Worm (Caenorhabditis elegans) whole organism, mixed stage, embryonic: ENCODE results near the gene C26B9.7.
A peak's percentile ranks its signal among the peaks of the same experiment; 100 is the strongest.

Experiments used
- M03D4.4 ChIP-seq: sonication (generic microtip); optimal IDR thresholded peaks from 2 replicates; lab custom pipeline; 2017; ENCODE audit warnings: mild to moderate bottlenecking, missing genetic modification characterization, missing compliant biosample characterization
- bed-3 ChIP-seq: fragments of 200-800 bp; sonication (Bioruptor generic); optimal IDR thresholded peaks from 3 replicates; lab custom pipeline; 2018; ENCODE audit warnings: mild to moderate bottlenecking, missing genetic modification characterization, moderate library complexity, missing compliant biosample characterization
- blmp-1 ChIP-seq: fragments of 150-350 bp; optimal IDR thresholded peaks from 2 replicates; lab custom pipeline; 2014; ENCODE audit warnings: missing biosample characterization, missing genetic modification characterization
- ceh-39 ChIP-seq: fragments of 150-350 bp; optimal IDR thresholded peaks from 2 replicates; lab custom pipeline; 2014; ENCODE audit warnings: missing biosample characterization, missing genetic modification characterization
- ceh-43 ChIP-seq: fragments of 200-800 bp; sonication (Bioruptor generic); optimal IDR thresholded peaks from 2 replicates; lab custom pipeline; 2018; ENCODE audit warnings: mild to moderate bottlenecking, missing genetic modification characterization, moderate library complexity, missing compliant biosample characterization
- ceh-83 ChIP-seq: fragments of 200-800 bp; sonication (Bioruptor generic); optimal IDR thresholded peaks from 2 replicates; lab custom pipeline; 2018; ENCODE audit warnings: mild to moderate bottlenecking, missing genetic modification characterization, missing compliant biosample characterization
- ces-1 ChIP-seq: fragments of 150-350 bp; optimal IDR thresholded peaks from 2 replicates; lab custom pipeline; 2014; ENCODE audit warnings: missing biosample characterization, missing genetic modification reagents, missing genetic modification characterization
- cnd-1 ChIP-seq: fragments of 200-800 bp; sonication (Bioruptor generic); optimal IDR thresholded peaks from 2 replicates; lab custom pipeline; 2018; ENCODE audit warnings: mild to moderate bottlenecking, missing genetic modification characterization, missing compliant biosample characterization
- drap-1 ChIP-seq: fragments of 200-800 bp; sonication (Bioruptor generic); optimal IDR thresholded peaks from 3 replicates; lab custom pipeline; 2018; ENCODE audit warnings: mild to moderate bottlenecking, missing genetic modification characterization, missing compliant biosample characterization
- elt-1 ChIP-seq: sonication (generic microtip); optimal IDR thresholded peaks from 2 replicates; lab custom pipeline; 2017; ENCODE audit warnings: missing genetic modification characterization, mild to moderate bottlenecking, missing compliant biosample characterization, antibody characterized with exemption, moderate library complexity, borderline replicate concordance; ENCODE audit not compliant: insufficient read depth
- elt-3 ChIP-seq: fragments of 150-350 bp; optimal IDR thresholded peaks from 2 replicates; lab custom pipeline; 2014; ENCODE audit warnings: missing biosample characterization, missing genetic modification characterization
- flh-1 ChIP-seq: fragments of 200-800 bp; sonication (Bioruptor generic); optimal IDR thresholded peaks from 2 replicates; lab custom pipeline; 2018; ENCODE audit warnings: mild to moderate bottlenecking, missing genetic modification characterization, moderate library complexity, missing compliant biosample characterization
- ham-2 ChIP-seq: fragments of 200-800 bp; sonication (Bioruptor generic); optimal IDR thresholded peaks from 2 replicates; lab custom pipeline; 2018; ENCODE audit warnings: mild to moderate bottlenecking, missing genetic modification characterization, missing compliant biosample characterization
- hlh-1 ChIP-seq: fragments of 150-350 bp; optimal IDR thresholded peaks from 2 replicates; lab custom pipeline; 2014; ENCODE audit warnings: missing biosample characterization, missing genetic modification reagents, missing genetic modification characterization
- lin-13 ChIP-seq: fragments of 150-350 bp; optimal IDR thresholded peaks from 2 replicates; lab custom pipeline; 2014; ENCODE audit warnings: missing biosample characterization, missing genetic modification characterization
- lin-32 ChIP-seq: fragments of 200-800 bp; sonication (Bioruptor generic); optimal IDR thresholded peaks from 2 replicates; lab custom pipeline; 2018; ENCODE audit warnings: mild to moderate bottlenecking, missing genetic modification characterization, missing compliant biosample characterization
- lsy-2 ChIP-seq: fragments of 150-350 bp; optimal IDR thresholded peaks from 2 replicates; lab custom pipeline; 2014; ENCODE audit warnings: missing biosample characterization, missing genetic modification characterization
- mab-5 ChIP-seq: fragments of 150-350 bp; optimal IDR thresholded peaks from 2 replicates; lab custom pipeline; 2014; ENCODE audit warnings: missing biosample characterization, missing genetic modification characterization
- mep-1 ChIP-seq: fragments of 150-350 bp; optimal IDR thresholded peaks from 2 replicates; lab custom pipeline; 2017; ENCODE audit warnings: missing biosample characterization, missing genetic modification reagents, missing genetic modification characterization, inconsistent platforms
- mls-2 ChIP-seq: sonication (generic microtip); optimal IDR thresholded peaks from 2 replicates; lab custom pipeline; 2016; ENCODE audit warnings: mild to moderate bottlenecking, missing genetic modification characterization, moderate library complexity, missing compliant biosample characterization
- nhr-12 ChIP-seq: fragments of 150-350 bp; optimal IDR thresholded peaks from 2 replicates; lab custom pipeline; 2014; ENCODE audit warnings: missing biosample characterization, missing genetic modification characterization
- nhr-2 ChIP-seq: fragments of 150-350 bp; optimal IDR thresholded peaks from 2 replicates; lab custom pipeline; 2014; ENCODE audit warnings: missing biosample characterization, missing genetic modification characterization
- nhr-237 ChIP-seq: fragments of 150-350 bp; optimal IDR thresholded peaks from 2 replicates; lab custom pipeline; 2014; ENCODE audit warnings: missing biosample characterization, missing genetic modification characterization
- nhr-28 ChIP-seq: fragments of 150-350 bp; optimal IDR thresholded peaks from 2 replicates; lab custom pipeline; 2014; ENCODE audit warnings: missing biosample characterization, missing genetic modification characterization
- nhr-76 ChIP-seq: sonication (generic microtip); optimal IDR thresholded peaks from 2 replicates; lab custom pipeline; 2017; ENCODE audit warnings: missing biosample characterization, missing genetic modification characterization
- pha-4 ChIP-seq: fragments of 150-350 bp; optimal IDR thresholded peaks from 2 replicates; lab custom pipeline; 2018; ENCODE audit warnings: missing biosample characterization, missing genetic modification reagents, missing genetic modification characterization
- sem-2 ChIP-seq: fragments of 200-800 bp; sonication (Bioruptor generic); optimal IDR thresholded peaks from 2 replicates; lab custom pipeline; 2018; ENCODE audit warnings: mild to moderate bottlenecking, missing genetic modification characterization, missing compliant biosample characterization
- snpc-4 ChIP-seq: fragments of 150-350 bp; optimal IDR thresholded peaks from 2 replicates; lab custom pipeline; 2014; ENCODE audit warnings: missing biosample characterization, missing genetic modification characterization
- sptf-1 ChIP-seq: sonication (generic microtip); optimal IDR thresholded peaks from 2 replicates; lab custom pipeline; 2017; ENCODE audit warnings: mild to moderate bottlenecking, missing genetic modification characterization, moderate library complexity, missing compliant biosample characterization
- tbx-8 ChIP-seq: fragments of 200-800 bp; sonication (Bioruptor generic); optimal IDR thresholded peaks from 2 replicates; lab custom pipeline; 2018; ENCODE audit warnings: mild to moderate bottlenecking, missing genetic modification characterization, moderate library complexity, missing compliant biosample characterization
- unc-120 ChIP-seq: sonication (generic microtip); optimal IDR thresholded peaks from 2 replicates; lab custom pipeline; 2017; ENCODE audit warnings: missing genetic modification characterization, missing compliant biosample characterization; ENCODE audit not compliant: poor library complexity, severe bottlenecking
- unc-39 ChIP-seq: fragments of 150-350 bp; optimal IDR thresholded peaks from 2 replicates; lab custom pipeline; 2014; ENCODE audit warnings: missing biosample characterization, missing genetic modification characterization
- unc-62 ChIP-seq: fragments of 150-350 bp; optimal IDR thresholded peaks from 2 replicates; lab custom pipeline; 2014; ENCODE audit warnings: missing biosample characterization, missing genetic modification reagents, missing genetic modification characterization
- zip-8 ChIP-seq: fragments of 150-350 bp; optimal IDR thresholded peaks from 2 replicates; lab custom pipeline; 2014; ENCODE audit warnings: missing biosample characterization, missing genetic modification characterization
- ztf-11 ChIP-seq: fragments of 150-350 bp; optimal IDR thresholded peaks from 2 replicates; lab custom pipeline; 2014; ENCODE audit warnings: missing biosample characterization, missing genetic modification characterization

The C26B9.7 gene

DNA sequence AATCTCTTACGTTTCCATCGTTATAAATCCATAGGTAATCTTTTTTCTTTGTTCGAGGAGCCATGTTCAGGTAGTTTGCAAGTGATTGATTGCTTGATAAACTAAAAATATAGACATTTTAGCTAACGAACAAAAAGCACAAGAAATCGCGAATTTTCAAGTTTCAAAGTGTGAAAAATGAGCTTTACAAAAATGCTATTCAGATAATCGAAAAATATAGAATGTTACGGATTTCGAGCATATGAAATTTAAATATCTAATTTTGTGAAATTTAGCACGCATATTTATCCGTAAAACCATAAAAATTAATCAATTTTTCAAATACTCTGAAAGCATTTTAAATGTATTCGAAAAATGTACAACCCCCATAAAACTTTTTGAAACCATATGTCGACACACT, 6.7 kb upstream of the C26B9.7 start, which contains the start of gene C26B9.6:
Gene C26B9.6, minus strand, starts transcription at position 101 of the 400 bp plus-strand sequence.
- no peak for TF ChIP-seq lin-13 (tag; lab: Kevin White, UChicago)
- no peak for TF ChIP-seq zip-8 (tag; lab: Kevin White, UChicago)
- TF ChIP-seq ces-1 (GFP tag; lab: Kevin White, UChicago) = no peak
- TF ChIP-seq nhr-28 (tag; lab: Kevin White, UChicago) = no peak
- TF ChIP-seq ceh-43 (GFP tag; lab: Kevin White, UChicago) = no peak
- TF ChIP-seq hlh-1 = no peak
- TF ChIP-seq sptf-1 = no peak
- TF ChIP-seq blmp-1 = no peak
- no peak for TF ChIP-seq M03D4.4 (tag; lab: Kevin White, UChicago)
- no peak for TF ChIP-seq elt-1 (tag; lab: Kevin White, UChicago)
- TF ChIP-seq nhr-2 (tag; lab: Kevin White, UChicago) = no peak
- no peak for TF ChIP-seq drap-1 (GFP tag; lab: Kevin White, UChicago)
- no peak for TF ChIP-seq pha-4
- TF ChIP-seq unc-62 (GFP tag; lab: Kevin White, UChicago) = no peak
- no peak for TF ChIP-seq ztf-11
- no peak for TF ChIP-seq tbx-8 (GFP tag; lab: Kevin White, UChicago)
- TF ChIP-seq ceh-39 = no peak
- no peak for TF ChIP-seq elt-3 (tag; lab: Kevin White, UChicago)
- TF ChIP-seq, all 35 proteins: peak for 0

DNA sequence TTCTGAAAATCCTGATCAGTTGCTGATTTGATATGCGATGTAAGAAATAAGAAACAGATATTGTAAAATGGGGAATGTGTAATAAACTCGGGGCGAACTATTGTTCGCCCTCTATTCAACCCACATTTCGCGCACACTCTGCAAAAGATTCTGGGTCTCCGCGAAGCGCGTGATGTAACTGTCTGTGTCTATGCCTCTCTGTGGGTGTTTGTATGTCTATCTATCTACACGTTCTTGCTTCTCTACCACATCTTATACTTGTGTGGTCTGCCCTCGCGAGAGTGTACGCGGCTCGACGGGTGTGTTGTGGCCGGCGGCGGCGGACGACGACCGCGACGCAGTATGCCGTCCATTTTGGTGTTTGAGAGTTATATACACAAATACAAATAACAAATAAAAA, 5.6 kb upstream of the C26B9.7 start:
- TF ChIP-seq nhr-28 (tag; lab: Kevin White, UChicago) (no peak), unc-120 (tag; lab: Kevin White, UChicago) (peak; percentile 60), bed-3 (peak; percentile 46), zip-8 (tag; lab: Kevin White, UChicago) (no peak), nhr-237 (tag; lab: Kevin White, UChicago) (peak; percentile 36), ham-2 (GFP tag; lab: Kevin White, UChicago) (peak; percentile 75), mep-1 (tag; lab: Kevin White, UChicago) (peak; percentile 57), flh-1 (no peak), hlh-1 (peak; percentile 72), sem-2 (GFP tag; lab: Kevin White, UChicago) (no peak), ceh-39 (no peak), snpc-4 (no peak), ceh-43 (GFP tag; lab: Kevin White, UChicago) (no peak), unc-62 (GFP tag; lab: Kevin White, UChicago) (peak; percentile 8), cnd-1 (tag; lab: Kevin White, UChicago) (no peak), tbx-8 (GFP tag; lab: Kevin White, UChicago) (no peak), blmp-1 (no peak), lin-32 (GFP tag; lab: Kevin White, UChicago) (no peak), mab-5 (no peak), nhr-76 (tag; lab: Kevin White, UChicago) (no peak), elt-1 (tag; lab: Kevin White, UChicago) (no peak), drap-1 (GFP tag; lab: Kevin White, UChicago) (peak; percentile 30), lsy-2 (peak; percentile 5), elt-3 (tag; lab: Kevin White, UChicago) (no peak), M03D4.4 (tag; lab: Kevin White, UChicago) (peak; percentile 47), ztf-11 (no peak), unc-39 (tag; lab: Kevin White, UChicago) (no peak), nhr-12 (tag; lab: Kevin White, UChicago) (no peak), sptf-1 (peak; percentile 57), pha-4 (peak; percentile 90), nhr-2 (tag; lab: Kevin White, UChicago) (no peak), mls-2 (tag; lab: Kevin White, UChicago) (peak; percentile 52), ces-1 (GFP tag; lab: Kevin White, UChicago) (peak; percentile 15), lin-13 (tag; lab: Kevin White, UChicago) (no peak), ceh-83 (GFP tag; lab: Kevin White, UChicago) (no peak)
- TF ChIP-seq, all 35 proteins: peak for 14

DNA sequence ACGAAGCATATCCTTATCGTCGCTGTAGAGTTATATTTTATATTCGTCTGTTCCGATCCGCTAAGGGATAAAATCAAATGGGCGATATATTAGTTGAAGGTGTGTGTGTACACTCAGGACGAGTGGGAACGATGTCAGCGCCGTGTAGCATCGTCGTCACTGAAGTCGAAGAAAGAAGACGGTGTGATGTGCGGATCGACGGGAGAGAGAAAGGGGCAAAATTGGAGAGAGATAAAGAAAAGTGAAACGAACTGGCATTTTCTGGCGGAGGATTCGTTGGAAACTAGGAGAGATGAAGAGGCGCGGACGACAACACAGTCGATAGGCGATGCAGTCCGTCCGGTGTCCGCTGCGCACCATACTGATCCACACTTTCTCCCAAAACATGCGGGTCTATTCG, 4.1 kb upstream of the C26B9.7 start, which contains the start of gene C26B9.3:
Gene C26B9.3, plus strand, starts transcription at position 343 of the 400 bp plus-strand sequence.
- TF ChIP-seq mab-5 = no peak
- TF ChIP-seq hlh-1 = no peak
- TF ChIP-seq mep-1 (tag; lab: Kevin White, UChicago) = no peak
- TF ChIP-seq elt-1 (tag; lab: Kevin White, UChicago) = peak; percentile 5
- TF ChIP-seq ham-2 (GFP tag; lab: Kevin White, UChicago) = peak; percentile 64
- TF ChIP-seq unc-62 (GFP tag; lab: Kevin White, UChicago) = no peak
- TF ChIP-seq flh-1 = no peak
- TF ChIP-seq blmp-1 = peak; percentile 87
- TF ChIP-seq cnd-1 (tag; lab: Kevin White, UChicago) = no peak
- TF ChIP-seq mls-2 (tag; lab: Kevin White, UChicago) = no peak
